Fruit fly (Drosophila melanogaster) whole organism: ENCODE data around the gene Slu7.

Experiments
- Dll ChIP-seq: fragments of >200 bp; optimal IDR thresholded peaks from 2 replicates; lab custom pipeline; 2017
- EcR ChIP-seq, 2 experiments: fragments of >200 bp; optimal IDR thresholded peaks; 2 replicates each; lab custom pipeline; 2017; ENCODE audit warnings: missing biosample characterization in 2 of 2, missing genetic modification characterization in 2 of 2, missing genetic modification reagents in 2 of 2
- pan ChIP-seq: fragments of >200 bp; optimal IDR thresholded peaks from 2 replicates; lab custom pipeline; 2017

dm6 chr3R:29068430-29069207, 29.7 kb upstream of the Slu7 start:
- no peak for TF ChIP-seq EcR (GFP tag; optimal IDR thresholded peaks at IDR 0.05; lab: Kevin White, UChicago)
- no peak for TF ChIP-seq Dll (lab: Kevin White, UChicago)
- no peak for TF ChIP-seq pan (lab: Kevin White, UChicago)
